Worm (Caenorhabditis elegans) whole organism, dauer: ENCODE data around the gene ZK686.6.

Source experiments
- unc-62 ChIP-seq: sonication (generic microtip); optimal IDR thresholded peaks from 2 replicates; lab custom pipeline; 2017; ENCODE audit warnings: missing biosample characterization, missing genetic modification reagents, missing genetic modification characterization

Gene ZK686.6

DNA sequence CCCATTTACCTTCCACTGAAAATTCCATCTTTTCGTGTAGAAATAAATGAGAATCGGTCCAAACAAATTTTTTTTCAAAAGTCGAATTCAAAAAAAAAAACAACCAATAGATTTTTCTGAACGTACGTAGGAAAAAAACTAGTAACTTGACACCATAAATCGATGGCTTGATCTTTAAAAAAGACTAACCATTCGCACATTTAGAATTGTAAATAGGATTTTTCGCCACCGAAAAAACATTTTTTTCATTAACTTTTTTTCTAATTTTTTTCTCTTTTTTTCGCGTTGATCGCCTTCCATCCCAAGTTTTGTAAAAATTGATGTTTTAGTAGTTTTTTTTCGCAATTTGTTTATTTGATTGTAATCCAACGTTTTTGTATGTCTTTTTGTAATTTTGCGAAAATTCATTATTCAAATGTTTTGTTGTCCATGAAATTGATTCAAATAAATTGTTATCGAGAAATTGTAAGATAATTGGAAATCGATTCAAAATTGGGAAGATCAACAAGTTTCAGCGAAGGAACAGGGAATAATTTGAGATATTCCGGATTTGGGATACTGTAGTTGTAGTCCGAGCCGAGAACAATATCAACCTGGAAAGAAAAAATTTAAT lies 35.0 kb downstream of the ZK686.6 start:
- no peak for TF ChIP-seq unc-62 (GFP tag; lab: Kevin White, UChicago)

DNA sequence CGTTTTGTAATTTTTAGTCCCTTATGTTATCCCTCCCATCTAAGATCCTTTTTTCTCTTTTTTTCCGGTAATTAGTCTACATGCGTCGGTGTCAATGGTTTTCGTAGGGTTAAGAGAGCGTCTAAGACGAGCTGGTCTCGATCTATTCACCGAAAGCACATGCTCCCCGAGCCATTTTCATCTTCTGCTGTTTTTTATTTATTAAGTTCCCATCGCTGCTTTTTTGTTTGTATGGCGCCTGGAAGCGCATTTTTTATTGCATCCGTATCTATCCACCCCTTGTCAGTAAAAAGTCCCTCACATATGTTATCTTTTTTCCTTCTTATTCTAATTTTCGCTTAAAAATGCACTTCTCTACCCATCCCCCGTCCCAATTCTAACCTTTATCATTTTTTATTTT lies 36.0 kb downstream of the ZK686.6 start:
- TF ChIP-seq unc-62 (GFP tag; lab: Kevin White, UChicago), result no peak

DNA sequence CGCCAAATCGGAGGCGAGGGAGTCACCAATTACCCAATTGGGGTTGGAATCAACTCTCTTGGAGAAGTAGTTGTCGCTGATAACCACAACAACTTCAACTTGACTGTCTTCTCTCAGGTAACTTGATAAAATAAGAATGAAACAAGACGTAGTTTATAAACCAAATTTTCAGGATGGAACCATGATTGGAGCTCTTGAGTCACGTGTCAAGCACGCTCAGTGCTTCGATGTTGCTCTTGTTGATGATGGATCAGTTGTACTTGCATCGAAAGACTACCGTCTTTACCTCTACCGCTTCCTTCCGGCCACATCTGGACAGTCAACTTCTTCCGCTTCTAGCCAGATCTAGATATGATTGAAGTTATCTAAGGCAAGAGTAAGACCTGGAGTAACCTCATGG lies 36.8 kb downstream of the ZK686.6 start:
- no peak for TF ChIP-seq unc-62 (GFP tag; lab: Kevin White, UChicago)

DNA sequence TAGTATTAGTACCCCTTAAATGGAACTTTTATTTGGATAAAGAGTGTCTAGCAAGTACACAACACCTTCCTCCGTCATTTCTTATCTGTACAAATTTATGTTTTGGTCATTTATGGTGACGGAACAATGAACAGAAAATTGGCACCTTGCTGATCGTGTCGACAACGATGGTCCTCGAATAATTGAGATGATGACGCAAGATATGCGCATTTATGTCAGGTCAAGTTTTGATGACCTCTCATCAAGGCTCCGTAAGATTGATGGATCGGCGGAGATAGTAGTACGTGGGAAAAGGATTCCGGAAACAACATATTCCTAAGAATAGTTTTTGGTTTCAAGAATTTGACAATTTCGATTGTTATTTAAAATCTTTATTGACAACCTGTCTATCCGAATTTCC lies 38.7 kb downstream of the ZK686.6 start:
- no peak for TF ChIP-seq unc-62 (GFP tag; lab: Kevin White, UChicago)

DNA sequence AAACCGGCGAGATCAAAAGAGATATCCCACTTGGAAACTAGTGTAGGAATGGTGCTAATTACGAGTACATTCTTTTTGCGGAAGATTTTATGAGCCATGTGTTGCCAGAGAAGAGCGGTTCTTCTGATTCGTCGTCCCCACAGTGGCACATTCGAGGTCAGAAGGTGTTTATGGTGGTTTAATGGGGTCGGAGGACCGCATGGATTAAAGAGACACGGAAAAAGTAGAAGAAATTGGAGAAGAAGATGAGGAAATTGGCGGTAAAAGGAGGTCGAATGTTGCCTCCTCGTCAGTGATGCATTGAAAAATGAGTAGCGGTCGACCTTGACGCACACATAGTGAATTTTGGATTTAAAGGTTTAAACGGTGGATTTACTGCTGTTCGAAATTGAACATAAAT lies 39.2 kb downstream of the ZK686.6 start:
- no peak for TF ChIP-seq unc-62 (GFP tag; lab: Kevin White, UChicago)

DNA sequence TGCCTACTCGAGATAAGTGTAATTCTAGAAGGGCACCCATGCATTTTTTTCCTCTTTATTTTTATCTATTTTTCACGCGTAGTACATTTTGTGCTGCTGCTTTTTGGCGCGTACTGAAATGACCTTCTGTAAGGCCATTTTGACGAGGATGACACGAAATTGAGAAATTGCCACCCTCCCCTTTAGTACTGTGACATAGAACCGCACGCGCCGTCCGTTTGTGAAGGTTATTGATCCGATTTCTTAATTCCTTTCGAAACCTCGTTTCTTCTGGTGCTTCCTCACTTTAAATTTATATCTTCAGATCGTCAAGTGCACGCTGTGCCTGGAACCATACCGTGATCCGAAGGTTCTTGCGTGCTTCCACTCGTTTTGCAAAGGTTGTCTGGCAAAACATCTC lies 41.7 kb downstream of the ZK686.6 start:
- TF ChIP-seq unc-62 (GFP tag; lab: Kevin White, UChicago), result no peak

DNA sequence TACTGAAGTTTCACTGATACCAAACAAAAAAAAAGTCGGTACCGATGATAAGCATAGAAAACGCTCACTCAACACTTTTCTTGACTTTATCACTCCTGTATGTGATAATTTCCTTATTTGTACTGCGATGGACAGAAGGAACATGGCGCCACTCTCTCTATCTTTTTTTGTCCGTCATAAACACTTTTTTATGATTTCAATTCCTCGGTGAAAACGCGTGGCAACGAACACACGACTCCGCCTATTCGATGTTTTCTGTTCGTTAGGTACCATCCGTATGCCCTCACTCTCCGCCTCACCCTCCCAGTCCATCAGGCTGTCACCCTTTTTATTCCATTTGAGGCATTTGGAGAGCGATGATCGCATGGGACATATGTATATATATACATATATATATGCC lies 42.5 kb downstream of the ZK686.6 start:
- TF ChIP-seq unc-62 (GFP tag; lab: Kevin White, UChicago), result no peak

DNA sequence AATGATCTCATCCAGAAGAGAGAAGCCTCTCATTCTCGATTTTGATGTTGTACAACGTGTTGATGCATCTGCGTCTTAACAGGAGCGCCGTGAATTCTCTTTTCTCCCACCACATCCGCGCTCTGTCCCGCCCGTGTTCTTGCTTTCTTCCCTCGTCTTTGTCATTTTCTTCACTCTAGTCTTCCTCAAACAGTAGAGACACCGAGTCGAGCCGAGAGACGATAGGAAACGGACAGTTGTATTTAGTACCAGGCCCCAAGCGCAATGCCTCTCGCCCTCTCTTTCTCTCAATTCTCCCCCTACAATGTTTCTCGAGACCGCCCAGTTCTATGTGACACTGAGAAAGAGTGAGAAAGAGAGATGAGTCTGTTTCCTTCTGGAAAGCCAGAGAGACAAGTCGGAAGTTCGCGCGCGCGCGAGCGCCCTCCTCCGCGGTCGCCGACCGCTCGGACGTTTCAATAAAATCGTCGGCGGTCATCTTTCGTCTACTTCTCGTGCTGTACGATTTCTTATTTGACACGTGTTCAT lies 43.2 kb downstream of the ZK686.6 start, which contains the start of gene ZK112.4:
ZK112.4 (minus strand) TSS at position 478 of the 528 bp plus-strand sequence.
- no peak for TF ChIP-seq unc-62 (GFP tag; lab: Kevin White, UChicago)

DNA sequence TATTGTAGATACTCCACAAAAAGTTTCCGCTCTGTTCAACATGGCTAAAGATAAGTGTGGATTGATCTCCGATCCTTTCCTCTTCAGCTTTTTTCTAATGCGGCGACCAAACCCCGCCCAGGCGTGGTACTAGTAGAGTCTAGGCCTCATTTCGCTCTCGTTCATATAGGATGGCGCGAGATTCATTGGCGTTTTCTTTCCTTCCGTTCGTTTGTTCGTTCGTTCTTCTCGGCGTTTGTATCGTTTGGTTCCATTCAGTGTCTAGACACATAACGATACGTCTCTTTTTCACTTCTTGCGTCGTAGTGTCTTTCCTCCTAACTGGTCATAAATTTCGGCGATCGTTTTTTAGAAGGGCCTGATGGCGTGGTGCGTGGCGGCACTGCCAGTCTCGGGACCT lies 43.7 kb downstream of the ZK686.6 start:
- TF ChIP-seq unc-62 (GFP tag; lab: Kevin White, UChicago), result no peak

DNA sequence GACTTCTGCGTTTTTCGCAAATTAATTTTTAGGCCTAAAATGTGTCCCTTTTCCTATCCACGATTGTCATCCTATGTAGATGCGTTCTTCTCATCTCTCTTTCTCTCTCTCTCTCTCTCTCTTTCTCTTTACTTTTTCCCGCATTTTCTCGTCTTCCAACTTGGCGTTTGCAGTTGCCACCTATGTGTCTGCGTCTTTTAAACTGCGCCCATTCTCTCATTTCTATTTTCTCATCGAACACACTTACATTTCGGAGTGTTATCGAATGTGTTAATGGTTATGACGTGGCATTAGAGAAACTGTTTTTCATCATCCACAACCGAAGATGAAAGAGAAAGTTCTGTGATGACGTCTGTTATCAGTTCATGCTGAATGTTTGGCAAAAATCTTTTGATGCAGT lies 44.3 kb downstream of the ZK686.6 start:
- TF ChIP-seq unc-62 (GFP tag; lab: Kevin White, UChicago), result no peak

DNA sequence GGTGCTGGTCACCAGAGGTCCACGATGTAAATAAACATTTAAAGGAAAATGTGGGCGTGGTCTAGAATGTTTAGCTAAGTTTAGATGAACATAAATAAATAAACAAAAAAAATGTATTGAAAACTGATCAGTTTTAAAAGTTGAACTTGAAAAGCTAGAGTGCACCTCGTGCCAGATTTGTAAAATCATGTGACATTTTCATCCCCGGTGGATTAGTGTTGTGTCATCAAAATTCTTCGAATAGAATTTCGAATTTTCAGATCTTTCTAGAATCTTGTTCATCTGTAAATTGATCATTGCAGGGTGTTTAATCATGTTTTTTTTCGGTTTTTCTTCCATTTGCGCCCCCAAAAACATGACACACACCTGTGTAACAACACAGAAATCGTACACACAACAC lies 46.3 kb downstream of the ZK686.6 start:
- TF ChIP-seq unc-62 (GFP tag; lab: Kevin White, UChicago), result no peak

DNA sequence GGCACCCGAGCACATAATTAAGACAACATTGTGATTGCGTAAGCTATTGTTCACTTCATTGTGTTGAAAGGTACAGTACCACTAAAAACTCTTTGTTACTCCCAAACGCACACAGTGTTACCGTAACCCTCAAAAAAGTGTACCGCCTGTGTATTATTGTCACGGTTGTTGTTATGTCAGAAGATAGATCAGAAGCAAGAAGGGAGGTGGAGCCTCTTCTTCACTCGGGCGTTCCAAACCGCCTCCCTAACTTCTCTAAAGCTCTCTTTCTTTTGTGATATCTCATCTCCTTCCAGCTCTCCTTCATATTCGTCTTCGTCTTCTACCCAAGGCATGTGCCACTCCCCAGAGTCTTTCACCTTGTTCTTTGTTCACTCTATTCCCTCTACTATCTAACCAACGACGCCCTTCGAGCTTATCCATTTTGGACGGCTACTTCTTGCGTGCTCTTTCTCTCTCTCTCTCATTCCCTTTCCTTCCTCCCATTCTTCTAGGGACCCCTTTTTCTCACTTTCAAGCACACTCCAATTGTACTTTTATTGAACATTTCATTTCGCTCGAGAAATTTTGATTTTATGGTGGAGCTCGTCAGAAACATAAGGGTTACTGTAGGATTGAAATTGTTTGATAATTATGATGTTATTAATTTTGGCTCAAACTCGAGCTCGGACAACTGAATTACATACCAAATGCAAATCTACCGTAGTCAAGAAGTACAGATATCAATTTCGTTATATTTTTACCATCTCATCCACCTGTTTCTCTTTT lies 47.1 kb downstream of the ZK686.6 start:
- TF ChIP-seq unc-62 (GFP tag; lab: Kevin White, UChicago), result no peak

DNA sequence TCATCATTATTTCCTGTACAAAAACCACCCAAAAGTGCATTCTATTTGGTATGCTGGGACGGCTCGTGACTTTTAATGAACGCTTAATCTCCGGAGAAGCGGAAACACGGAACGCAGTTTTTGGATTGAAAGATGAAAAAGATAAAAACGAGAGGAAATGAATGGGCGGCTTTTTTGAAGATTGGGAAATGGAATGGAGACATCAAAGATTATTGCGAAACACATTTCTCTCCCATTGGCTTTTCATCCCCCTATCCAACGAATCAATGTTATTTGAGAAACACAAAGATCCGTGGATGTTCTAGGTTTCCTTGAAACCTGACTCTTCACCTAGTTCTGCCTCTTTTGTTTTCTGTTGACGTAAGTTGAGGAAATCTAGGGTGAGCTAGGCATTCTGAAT lies 48.4 kb downstream of the ZK686.6 start:
- TF ChIP-seq unc-62 (GFP tag; lab: Kevin White, UChicago), result no peak

DNA sequence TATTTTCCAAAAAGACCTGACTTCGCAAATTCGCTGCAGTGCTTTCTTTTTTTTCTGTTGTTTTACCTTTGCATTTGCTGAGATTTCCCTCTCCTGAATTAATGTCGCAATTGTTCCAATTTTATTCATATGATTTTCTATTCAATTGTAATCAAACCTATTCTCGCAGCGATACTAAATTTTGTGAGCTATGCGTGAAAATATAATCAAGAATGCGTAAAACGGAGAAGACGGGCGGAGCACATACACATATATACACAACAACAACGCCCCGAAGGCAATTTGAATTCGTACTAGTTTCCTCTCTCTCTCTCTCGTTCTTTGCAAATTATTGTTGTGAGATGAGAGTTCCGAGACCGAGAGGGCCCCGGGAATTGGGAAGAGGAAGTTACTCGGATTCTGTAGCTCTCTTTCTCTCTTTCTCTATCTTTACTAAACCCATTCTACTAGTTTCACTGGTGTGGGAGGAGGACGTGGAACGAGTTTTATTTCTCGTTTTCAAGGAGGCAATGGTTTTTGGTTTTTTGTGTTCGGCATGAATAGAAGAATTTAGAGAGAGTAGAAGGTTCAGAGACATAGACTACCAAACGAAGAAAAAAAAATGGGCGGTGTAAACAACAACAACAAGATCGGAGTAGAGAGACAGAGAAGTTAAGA lies 49.3 kb downstream of the ZK686.6 start:
- no peak for TF ChIP-seq unc-62 (GFP tag; lab: Kevin White, UChicago)

DNA sequence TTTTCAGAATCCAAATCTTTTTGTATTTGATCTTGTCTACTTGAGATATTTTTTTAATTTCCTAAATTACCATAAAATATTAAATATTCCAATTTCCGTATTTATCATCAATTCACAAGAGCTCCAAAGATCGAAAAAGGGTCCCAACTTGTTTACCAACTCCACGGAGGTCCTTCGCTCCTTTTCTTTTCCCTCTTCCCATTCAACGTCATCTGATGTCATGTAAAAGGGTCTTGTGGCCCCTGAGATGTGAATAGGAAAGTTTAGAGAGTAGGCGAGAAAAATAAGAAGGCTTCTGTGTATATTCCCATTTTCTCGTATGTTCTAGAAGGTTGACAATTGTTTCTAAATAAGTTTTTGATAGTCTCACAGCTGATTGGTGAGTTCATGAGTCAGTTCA lies 49.8 kb downstream of the ZK686.6 start:
- TF ChIP-seq unc-62 (GFP tag; lab: Kevin White, UChicago), result no peak

DNA sequence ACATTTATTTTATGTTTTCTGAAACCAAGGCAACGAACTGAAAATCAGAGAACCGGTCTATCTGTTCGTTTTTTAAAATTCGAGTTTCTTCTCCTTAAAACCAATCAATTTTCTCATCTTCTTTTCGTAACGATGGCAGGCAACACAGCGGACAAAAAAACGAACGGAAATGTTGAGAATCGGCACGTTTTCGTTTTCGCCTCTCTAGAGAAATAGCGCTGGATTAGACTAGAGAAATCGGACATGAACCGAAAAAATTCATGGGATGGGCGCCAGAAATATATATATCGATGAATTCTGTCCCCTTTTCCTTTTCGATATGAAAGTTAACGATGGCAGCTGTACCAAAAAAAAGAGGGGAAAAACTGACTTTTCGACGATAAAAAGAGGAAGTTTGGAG lies 50.4 kb downstream of the ZK686.6 start:
- TF ChIP-seq unc-62 (GFP tag; lab: Kevin White, UChicago), result no peak
